Worm (Caenorhabditis elegans): ENCODE data around the gene nlp-57.

nlp-57 gene

DNA sequence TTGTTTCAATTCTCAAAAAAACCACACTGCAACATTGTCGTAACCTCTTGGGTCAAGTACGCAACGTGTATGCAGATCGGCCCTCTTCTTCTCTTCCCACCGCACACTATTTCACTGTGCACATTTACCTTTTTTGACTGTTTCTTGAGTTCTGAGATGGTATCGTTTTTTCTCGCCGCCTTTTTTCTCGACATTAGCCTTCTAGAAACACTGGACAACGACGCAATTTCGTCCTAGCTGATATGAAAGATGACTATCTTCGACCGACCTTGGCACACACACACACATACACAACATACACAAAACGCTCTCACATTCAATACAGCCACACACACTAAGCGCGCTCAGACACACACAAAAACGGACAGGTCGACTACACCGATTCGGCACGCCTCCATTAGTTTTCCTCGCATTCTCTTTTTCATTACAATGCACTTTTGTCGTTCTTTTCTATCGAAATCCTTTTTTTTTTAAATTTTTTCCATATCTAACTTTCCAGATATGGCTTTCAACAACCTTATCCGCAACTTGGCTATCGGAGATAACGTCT, 22.6 kb downstream of the nlp-57 start, which contains the start of gene aco-1 (continued):
- peak; percentile 60 for TF ChIP-seq rnt-1 (tag; optimal IDR thresholded peaks at IDR 0.05)

DNA sequence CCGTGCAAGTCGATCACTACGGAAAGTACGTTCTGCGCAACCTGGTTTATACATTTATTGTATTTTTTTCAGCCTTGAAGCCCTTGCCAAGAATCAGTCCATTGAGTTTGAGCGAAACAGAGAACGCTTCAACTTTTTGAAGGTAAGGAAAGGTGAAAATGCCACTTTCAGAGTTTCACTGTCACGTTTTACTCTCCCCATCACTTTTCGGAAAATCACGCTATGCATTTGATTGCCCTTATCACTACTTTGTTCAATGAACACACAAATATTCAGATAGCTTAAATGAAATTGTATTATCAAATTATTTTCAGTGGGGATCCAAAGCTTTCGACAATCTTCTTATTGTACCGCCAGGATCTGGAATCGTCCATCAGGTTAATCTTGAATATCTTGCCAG, 23.6 kb downstream of the nlp-57 start:
- TF ChIP-seq elt-2 (tag; optimal IDR thresholded peaks at IDR 0.05) (peak; percentile 33), nhr-77 (tag; optimal IDR thresholded peaks at IDR 0.05) (no peak), efl-1 (optimal IDR thresholded peaks at IDR 0.05) (no peak), efl-1 (GFP tag; optimal IDR thresholded peaks at IDR 0.05 in 1 of 2) (peak in 1 of 2 experiments; percentile 73), lin-35 (GFP tag; optimal IDR thresholded peaks at IDR 0.05) (peak in 1 of 2 experiments; percentile 56), xbp-1 (tag; optimal IDR thresholded peaks at IDR 0.05) (no peak), nhr-12 (tag; optimal IDR thresholded peaks at IDR 0.05) (no peak), lin-39 (tag; optimal IDR thresholded peaks at IDR 0.05) (no peak)

DNA sequence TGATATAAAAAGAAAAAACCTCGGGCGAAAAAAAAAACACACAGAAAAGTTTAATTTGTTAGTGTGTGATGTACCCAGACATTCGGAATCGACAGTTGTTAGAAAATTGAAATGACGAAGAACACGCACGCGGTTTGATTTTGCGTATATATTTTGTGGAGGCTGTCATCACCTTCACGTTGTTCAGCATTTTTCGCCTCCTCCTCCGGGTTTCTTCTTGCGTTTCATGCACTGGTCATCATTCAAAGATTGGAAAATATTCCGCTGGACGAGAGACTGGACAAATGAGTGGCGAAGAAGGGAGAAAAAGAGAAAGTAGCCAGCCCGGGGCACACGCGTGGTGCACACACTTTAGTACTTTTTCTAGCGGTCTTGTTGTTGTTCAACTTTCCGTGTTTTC, 28.0 kb downstream of the nlp-57 start:
- peak; percentile 9 for TF ChIP-seq snu-23 (GFP tag; optimal IDR thresholded peaks at IDR 0.05)
- TF ChIP-seq nhr-12 (tag; optimal IDR thresholded peaks at IDR 0.05), result no peak
- TF ChIP-seq nhr-71 (tag; optimal IDR thresholded peaks at IDR 0.05), result peak; percentile 43
- no peak for TF ChIP-seq nhr-237 (tag; optimal IDR thresholded peaks at IDR 0.05)
- no peak for TF ChIP-seq efl-1 (optimal IDR thresholded peaks at IDR 0.05)
- no peak for TF ChIP-seq efl-1 (GFP tag; optimal IDR thresholded peaks at IDR 0.05 in 1 of 2)
- no peak for TF ChIP-seq hpl-2 (GFP tag; optimal IDR thresholded peaks at IDR 0.05)
- no peak for TF ChIP-seq vab-15 (tag; optimal IDR thresholded peaks at IDR 0.05)
- TF ChIP-seq elt-3 (tag; optimal IDR thresholded peaks at IDR 0.05), result no peak
- TF ChIP-seq unc-130 (tag; optimal IDR thresholded peaks at IDR 0.05), result peak; percentile 45
- peak; percentile 19 for TF ChIP-seq blmp-1 (tag; optimal IDR thresholded peaks at IDR 0.05)
- TF ChIP-seq lin-14 (GFP tag; optimal IDR thresholded peaks at IDR 0.05), result peak; percentile 69
- peak in 1 of 2 experiments; percentile 3 for TF ChIP-seq mdl-1 (tag; optimal IDR thresholded peaks at IDR 0.05)
- TF ChIP-seq rnt-1 (tag; optimal IDR thresholded peaks at IDR 0.05), result peak; percentile 47
- TF ChIP-seq elt-2 (tag; optimal IDR thresholded peaks at IDR 0.05), result no peak
- TF ChIP-seq fkh-10 (GFP tag; optimal IDR thresholded peaks at IDR 0.05), result no peak
- TF ChIP-seq ceh-8 (GFP tag; optimal IDR thresholded peaks at IDR 0.05), result no peak

DNA sequence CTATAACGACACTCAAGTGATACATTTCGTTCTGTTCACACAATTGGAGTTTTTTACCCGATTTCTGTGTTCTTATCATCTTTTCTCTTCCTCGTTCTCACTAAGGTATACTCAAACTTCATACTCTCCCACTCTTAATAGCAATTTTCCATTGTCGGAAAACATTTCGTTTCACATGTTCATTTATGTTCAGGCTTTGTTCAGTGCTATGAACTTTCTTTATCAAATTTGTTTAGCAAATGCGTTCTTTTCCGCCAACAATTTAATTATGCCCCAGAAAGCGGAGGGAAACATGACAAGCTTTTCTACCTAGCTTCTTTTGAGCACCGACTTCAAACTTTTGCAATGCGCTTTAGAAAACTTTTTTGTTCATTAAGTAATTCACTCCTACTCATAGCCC, 28.6 kb downstream of the nlp-57 start:
- TF ChIP-seq mdl-1 (tag; optimal IDR thresholded peaks at IDR 0.05), result no peak
- TF ChIP-seq snpc-4 (tag; optimal IDR thresholded peaks at IDR 0.05), result no peak
- no peak for TF ChIP-seq nhr-76 (tag; optimal IDR thresholded peaks at IDR 0.05)
- TF ChIP-seq vab-15 (tag; optimal IDR thresholded peaks at IDR 0.05), result no peak
- no peak for TF ChIP-seq ceh-88 (GFP tag; IDR thresholded peaks at IDR 0.05)
- no peak for TF ChIP-seq pag-3 (tag; optimal IDR thresholded peaks at IDR 0.05; ENCODE audit: borderline replicate concordance, insufficient read depth)
- no peak for TF ChIP-seq egl-13 (tag; optimal IDR thresholded peaks at IDR 0.05)
- no peak for TF ChIP-seq lin-35 (GFP tag; optimal IDR thresholded peaks at IDR 0.05)
- TF ChIP-seq pqm-1 (tag; optimal IDR thresholded peaks at IDR 0.05), result no peak
- no peak for TF ChIP-seq elt-2 (tag; optimal IDR thresholded peaks at IDR 0.05)
- no peak for TF ChIP-seq egl-27 (tag; optimal IDR thresholded peaks at IDR 0.05)
- TF ChIP-seq unc-98 (GFP tag; IDR thresholded peaks at IDR 0.05), result no peak
- no peak for TF ChIP-seq irx-1 (tag; optimal IDR thresholded peaks at IDR 0.05)
- no peak for TF ChIP-seq xbp-1 (tag; optimal IDR thresholded peaks at IDR 0.05)
- TF ChIP-seq lin-13 (GFP tag; optimal IDR thresholded peaks at IDR 0.05), result no peak
- no peak for TF ChIP-seq lir-3 (tag; optimal IDR thresholded peaks at IDR 0.05; ENCODE audit: poor library complexity)

DNA sequence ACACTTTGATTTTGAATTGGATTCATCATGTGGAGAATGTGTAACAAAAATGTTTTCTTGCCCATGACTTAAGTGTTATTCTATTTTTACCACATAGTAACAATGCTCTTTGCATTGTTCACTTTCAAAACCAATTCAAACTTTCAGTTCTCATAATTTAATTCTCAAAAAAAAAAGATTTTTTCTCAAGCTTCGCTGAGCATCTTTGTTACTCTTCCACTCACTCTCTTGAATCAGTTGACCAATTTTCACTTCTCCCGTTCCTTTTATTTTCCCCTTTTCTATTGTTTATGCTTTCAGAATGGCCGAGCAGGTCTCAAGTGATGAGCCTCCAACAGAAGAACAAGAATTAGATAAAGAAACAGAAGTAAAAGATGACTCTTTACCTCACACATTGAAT, 29.3 kb downstream of the nlp-57 start, which contains the start of gene oct-2:
Gene oct-2, plus strand, starts transcription at position 301 of the 400 bp plus-strand sequence.
- TF ChIP-seq zip-4 (GFP tag; optimal IDR thresholded peaks at IDR 0.05), result no peak
- TF ChIP-seq hpl-2 (GFP tag; optimal IDR thresholded peaks at IDR 0.05), result no peak
- TF ChIP-seq xbp-1 (tag; optimal IDR thresholded peaks at IDR 0.05), result no peak
- TF ChIP-seq Y116A8C.19 (tag; optimal IDR thresholded peaks at IDR 0.05; ENCODE audit: borderline replicate concordance), result no peak
- no peak for TF ChIP-seq lin-39 (tag; optimal IDR thresholded peaks at IDR 0.05)
- TF ChIP-seq zag-1 (tag; optimal IDR thresholded peaks at IDR 0.05), result no peak
- TF ChIP-seq snpc-4 (tag; optimal IDR thresholded peaks at IDR 0.05), result no peak
- no peak for TF ChIP-seq nhr-85 (tag)
- no peak for TF ChIP-seq lir-3 (tag; optimal IDR thresholded peaks at IDR 0.05; ENCODE audit: poor library complexity)
- TF ChIP-seq tlp-1 (tag; optimal IDR thresholded peaks at IDR 0.05), result no peak
